Fruit fly (Drosophila melanogaster) whole organism, embryonic: ENCODE results near the gene Ubqn.

Source experiments
- BEAF-32 ChIP-seq: fragments of 200-800 bp; sonication (Bioruptor generic); optimal IDR thresholded peaks from 3 replicates; lab custom pipeline; 2017; ENCODE audit warnings: missing biosample characterization, missing genetic modification characterization, mild to moderate bottlenecking, moderate library complexity, missing genetic modification reagents
- CG10209 ChIP-seq: fragments of 200-800 bp; sonication (Bioruptor generic); optimal IDR thresholded peaks from 3 replicates; lab custom pipeline; 2017; ENCODE audit warnings: missing biosample characterization, mild to moderate bottlenecking, missing genetic modification characterization, missing genetic modification reagents
- CG10654 ChIP-seq: fragments of 200-800 bp; sonication (Bioruptor generic); optimal IDR thresholded peaks from 2 replicates; lab custom pipeline; 2016; ENCODE audit warnings: missing biosample characterization, missing genetic modification characterization
- CG11398 ChIP-seq: fragments of 200-800 bp; sonication (Bioruptor generic); optimal IDR thresholded peaks from 2 replicates; lab custom pipeline; 2016; ENCODE audit warnings: missing biosample characterization, missing genetic modification characterization
- CG12391 ChIP-seq: fragments of 200-800 bp; sonication (Bioruptor generic); optimal IDR thresholded peaks from 3 replicates; lab custom pipeline; 2018; ENCODE audit warnings: missing biosample characterization, mild to moderate bottlenecking, missing genetic modification characterization, moderate library complexity
- CG14441 ChIP-seq: fragments of 200-800 bp; sonication (Bioruptor generic); IDR thresholded peaks from 2 replicates; pipeline ENCODE4 v1.3.6; 2022; ENCODE audit warnings: missing biosample characterization, missing genetic modification characterization
- CG15479 ChIP-seq: fragments of 200-800 bp; sonication (Bioruptor generic); optimal IDR thresholded peaks from 3 replicates; lab custom pipeline; 2019; ENCODE audit warnings: missing biosample characterization, mild to moderate bottlenecking, missing genetic modification characterization, moderate library complexity
- CG17385 ChIP-seq: fragments of 200-800 bp; sonication (Bioruptor generic); optimal IDR thresholded peaks from 3 replicates; lab custom pipeline; 2018; ENCODE audit warnings: missing biosample characterization, mild to moderate bottlenecking, missing genetic modification characterization
- CG18262 ChIP-seq: fragments of 200-800 bp; optimal IDR thresholded peaks from 3 replicates; lab custom pipeline; 2019; ENCODE audit warnings: missing biosample characterization, mild to moderate bottlenecking, missing genetic modification characterization, moderate library complexity
- CG31224 ChIP-seq: fragments of 200-800 bp; sonication (Bioruptor generic); IDR thresholded peaks from 2 replicates; pipeline ENCODE4 v1.3.6; 2022; ENCODE audit warnings: missing biosample characterization, missing genetic modification characterization
- CG3726 ChIP-seq: fragments of 200-800 bp; sonication (Bioruptor generic); IDR thresholded peaks from 3 replicates; pipeline ENCODE4, ENCODE4 v1.3.6; 2022; ENCODE audit warnings: missing biosample characterization, missing genetic modification characterization
- CG4328 ChIP-seq: fragments of 200-800 bp; sonication (Bioruptor generic); optimal IDR thresholded peaks from 3 replicates; lab custom pipeline; 2017; ENCODE audit warnings: missing biosample characterization, missing genetic modification reagents, missing genetic modification characterization
- CG4707 ChIP-seq: fragments of 200-800 bp; sonication (Bioruptor generic); optimal IDR thresholded peaks from 2 replicates; lab custom pipeline; 2018; ENCODE audit warnings: missing biosample characterization, mild to moderate bottlenecking, missing genetic modification characterization, moderate library complexity
- CG6689 ChIP-seq: fragments of 200-800 bp; sonication (Bioruptor generic); IDR thresholded peaks from 2 replicates; pipeline ENCODE4 v1.3.6; 2022; ENCODE audit warnings: missing biosample characterization, missing genetic modification characterization
- CG7556 ChIP-seq: fragments of 200-800 bp; sonication (Bioruptor generic); optimal IDR thresholded peaks from 2 replicates; lab custom pipeline; 2017; ENCODE audit warnings: missing biosample characterization, mild to moderate bottlenecking, missing genetic modification characterization
- CG7987 ChIP-seq: fragments of 200-800 bp; sonication (Bioruptor generic); optimal IDR thresholded peaks from 2 replicates; lab custom pipeline; 2018; ENCODE audit warnings: missing biosample characterization, mild to moderate bottlenecking, missing genetic modification characterization, moderate library complexity
- CG8359 ChIP-seq: fragments of 200-800 bp; sonication (Bioruptor generic); optimal IDR thresholded peaks from 2 replicates; lab custom pipeline; 2017; ENCODE audit warnings: missing biosample characterization, mild to moderate bottlenecking, missing genetic modification characterization, borderline replicate concordance
- CG8924 ChIP-seq: fragments of 200-800 bp; optimal IDR thresholded peaks from 3 replicates; lab custom pipeline; 2019; ENCODE audit warnings: missing biosample characterization, mild to moderate bottlenecking, missing genetic modification characterization, moderate library complexity
- CG9215 ChIP-seq: fragments of 200-800 bp; sonication (Bioruptor generic); IDR thresholded peaks from 2 replicates; pipeline ENCODE4 v1.3.6; 2022; ENCODE audit warnings: missing biosample characterization, missing genetic modification characterization
- CG9797 ChIP-seq: fragments of 200-800 bp; sonication (Bioruptor generic); optimal IDR thresholded peaks from 3 replicates; lab custom pipeline; 2018; ENCODE audit warnings: missing biosample characterization, mild to moderate bottlenecking, missing genetic modification characterization
- Fer2 ChIP-seq: fragments of 200-800 bp; sonication (Bioruptor generic); optimal IDR thresholded peaks from 2 replicates; lab custom pipeline; 2018; ENCODE audit warnings: missing biosample characterization, mild to moderate bottlenecking, missing genetic modification characterization, moderate library complexity
- GATAe ChIP-seq: fragments of 200-800 bp; sonication (Bioruptor generic); conservative IDR thresholded peaks from 2 replicates; pipeline ENCODE4 v1.3.6; 2022; ENCODE audit warnings: missing biosample characterization, missing genetic modification characterization
- H2.0 ChIP-seq: fragments of 200-800 bp; sonication (Bioruptor generic); IDR thresholded peaks from 2 replicates; pipeline ENCODE4 v1.3.6; 2022; ENCODE audit warnings: missing biosample characterization, missing genetic modification characterization
- Hr51 ChIP-seq, 2 experiments: fragments of 200-800 bp; sonication (Bioruptor generic); optimal IDR thresholded peaks; 2 replicates in 1 of 2; 3 replicates in 1 of 2; lab custom pipeline; 2016 to 2018; ENCODE audit warnings: missing biosample characterization in 2 of 2, missing genetic modification characterization in 2 of 2, mild to moderate bottlenecking in 1 of 2, moderate library complexity in 1 of 2
- Mrtf ChIP-seq: fragments of 200-800 bp; sonication (Bioruptor generic); IDR thresholded peaks from 3 replicates; pipeline ENCODE4 v1.3.6; 2022; ENCODE audit warnings: missing biosample characterization, missing genetic modification characterization
- Oaz ChIP-seq: fragments of 200-800 bp; sonication (Bioruptor generic); IDR thresholded peaks from 2 replicates; pipeline ENCODE4 v1.3.6; 2022; ENCODE audit warnings: missing biosample characterization, missing genetic modification characterization
- Trl ChIP-seq, 3 experiments: fragments of >200 bp in 2 of 3; fragments of 200-800 bp in 1 of 3; sonication (Bioruptor generic) in 1 of 3; optimal IDR thresholded peaks; 2 replicates in 1 of 3; 3 replicates in 2 of 3; lab custom pipeline; 2016 to 2017; ENCODE audit warnings: missing biosample characterization in 1 of 3, missing genetic modification characterization in 1 of 3
- Usf ChIP-seq: fragments of 200-800 bp; sonication (Bioruptor generic); optimal IDR thresholded peaks from 2 replicates; lab custom pipeline; 2017; ENCODE audit warnings: missing genotype, missing biosample characterization, missing genetic modification characterization
- amos ChIP-seq: fragments of 200-800 bp; sonication (Bioruptor generic); IDR thresholded peaks from 2 replicates; pipeline ENCODE4 v1.3.6; 2022; ENCODE audit warnings: missing biosample characterization, missing genetic modification characterization; ENCODE audit not compliant: partially characterized antibody
- chif ChIP-seq, 2 experiments: fragments of 200-800 bp; sonication (Bioruptor generic); optimal IDR thresholded peaks; 3 replicates each; lab custom pipeline; 2016; ENCODE audit warnings: missing biosample characterization in 2 of 2, missing genetic modification characterization in 2 of 2
- chinmo ChIP-seq: fragments of 200-800 bp; sonication (Bioruptor generic); IDR thresholded peaks from 4 replicates; pipeline ENCODE4 v1.3.6; 2022; ENCODE audit warnings: missing biosample characterization, missing genetic modification characterization; ENCODE audit not compliant: partially characterized antibody
- ci ChIP-seq: fragments of 200-800 bp; sonication (Bioruptor generic); IDR thresholded peaks from 3 replicates; pipeline ENCODE4 v1.3.6; 2022; ENCODE audit warnings: missing biosample characterization, missing genetic modification characterization
- dmrt99B ChIP-seq: fragments of 200-800 bp; sonication (Bioruptor generic); optimal IDR thresholded peaks from 2 replicates; lab custom pipeline; 2018; ENCODE audit warnings: missing biosample characterization, mild to moderate bottlenecking, missing genetic modification characterization, moderate library complexity
- gcm2 ChIP-seq: fragments of 200-800 bp; sonication (Bioruptor generic); optimal IDR thresholded peaks from 2 replicates; lab custom pipeline; 2016; ENCODE audit warnings: missing biosample characterization, missing genetic modification characterization
- hkb ChIP-seq, 2 experiments: fragments of 200-800 bp in 1 of 2; fragments of >200 bp in 1 of 2; sonication (Bioruptor generic) in 1 of 2; IDR thresholded peaks in 1 of 2; optimal IDR thresholded peaks in 1 of 2; 2 replicates each; pipeline versions ENCODE4 v1.3.6 to Lab custom; 2017 to 2022; ENCODE audit warnings: missing biosample characterization in 1 of 2, missing genetic modification characterization in 1 of 2
- kah ChIP-seq: fragments of 200-800 bp; sonication (Bioruptor generic); optimal IDR thresholded peaks from 2 replicates; lab custom pipeline; 2018; ENCODE audit warnings: missing biosample characterization, mild to moderate bottlenecking, missing genetic modification characterization
- klu ChIP-seq: fragments of 200-800 bp; sonication (Bioruptor generic); IDR thresholded peaks from 2 replicates; pipeline ENCODE4 v1.3.6; 2022; ENCODE audit warnings: missing biosample characterization, missing genetic modification characterization
- lilli ChIP-seq: fragments of 200-800 bp; sonication (Bioruptor generic); optimal IDR thresholded peaks from 3 replicates; lab custom pipeline; 2016; ENCODE audit warnings: missing biosample characterization, missing genetic modification characterization
- mam ChIP-seq: fragments of 200-800 bp; sonication (Bioruptor generic); optimal IDR thresholded peaks from 3 replicates; lab custom pipeline; 2016; ENCODE audit warnings: missing biosample characterization, missing genetic modification characterization
- onecut ChIP-seq: fragments of 200-800 bp; sonication (Bioruptor generic); IDR thresholded peaks from 2 replicates; pipeline ENCODE4 v1.3.6; 2022; ENCODE audit warnings: missing biosample characterization, missing genetic modification characterization
- pb ChIP-seq: fragments of 200-800 bp; sonication (Bioruptor generic); optimal IDR thresholded peaks from 3 replicates; lab custom pipeline; 2016; ENCODE audit warnings: missing biosample characterization, missing genetic modification characterization
- phol ChIP-seq: fragments of 200-800 bp; sonication (Bioruptor generic); optimal IDR thresholded peaks from 3 replicates; lab custom pipeline; 2018; ENCODE audit warnings: missing biosample characterization, mild to moderate bottlenecking, missing genetic modification characterization, moderate library complexity
- pzg ChIP-seq: fragments of 200-800 bp; sonication (Bioruptor generic); optimal IDR thresholded peaks from 3 replicates; lab custom pipeline; 2018; ENCODE audit warnings: missing biosample characterization, mild to moderate bottlenecking, missing genetic modification characterization, moderate library complexity
- sima ChIP-seq: fragments of 200-800 bp; sonication (Bioruptor generic); optimal IDR thresholded peaks from 2 replicates; lab custom pipeline; 2016; ENCODE audit warnings: missing biosample characterization, missing genetic modification characterization
- slou ChIP-seq: fragments of 200-800 bp; sonication (Bioruptor generic); optimal IDR thresholded peaks from 3 replicates; lab custom pipeline; 2016; ENCODE audit warnings: missing biosample characterization, missing genetic modification characterization
- ssp ChIP-seq: fragments of 200-800 bp; sonication (Bioruptor generic); IDR thresholded peaks from 2 replicates; pipeline ENCODE4 v1.3.6; 2022; ENCODE audit warnings: missing biosample characterization, missing genetic modification characterization
- tap ChIP-seq: fragments of 200-800 bp; optimal IDR thresholded peaks from 3 replicates; lab custom pipeline; 2019; ENCODE audit warnings: missing biosample characterization, mild to moderate bottlenecking, missing genetic modification characterization, moderate library complexity
- twi ChIP-seq: fragments of 200-800 bp; optimal IDR thresholded peaks from 2 replicates; lab custom pipeline; 2019; ENCODE audit warnings: missing biosample characterization, mild to moderate bottlenecking, missing genetic modification characterization, moderate library complexity
- vfl ChIP-seq: fragments of 200-800 bp; sonication (Bioruptor generic); optimal IDR thresholded peaks from 2 replicates; lab custom pipeline; 2016; ENCODE audit warnings: missing biosample characterization, missing genetic modification characterization
- vnd ChIP-seq: fragments of 200-800 bp; sonication (Bioruptor generic); IDR thresholded peaks from 3 replicates; pipeline ENCODE4 v1.3.6; 2022; ENCODE audit warnings: missing biosample characterization, missing genetic modification characterization; ENCODE audit not compliant: partially characterized antibody

Ubqn gene

dm6 chrX:19665684-19666141, 17.9 kb upstream of the Ubqn start (continued):
- TF ChIP-seq CG18262, result no peak
- no peak for TF ChIP-seq pb (GFP tag; lab: Kevin White, UChicago)
- no peak for TF ChIP-seq CG11398 (GFP tag; lab: Kevin White, UChicago)
- no peak for TF ChIP-seq CG10209 (GFP tag; lab: Kevin White, UChicago)
- no peak for TF ChIP-seq CG10654 (GFP tag; lab: Kevin White, UChicago)
- TF ChIP-seq CG9797 (GFP tag; lab: Kevin White, UChicago), result no peak
- TF ChIP-seq Fer2 (tag; lab: Kevin White, UChicago), result no peak
- TF ChIP-seq dmrt99B (tag; lab: Kevin White, UChicago), result peak; percentile 9
- TF ChIP-seq gcm2, result no peak
- no peak for TF ChIP-seq CG15479
- no peak for TF ChIP-seq Hr51 (GFP tag; optimal IDR thresholded peaks at IDR 0.05; lab: Kevin White, UChicago)
- TF ChIP-seq CG17385, result no peak
- peak; percentile 54 for TF ChIP-seq mam
- peak; percentile 63 for TF ChIP-seq CG14441
- TF ChIP-seq CG8359 (GFP tag; lab: Kevin White, UChicago), result no peak
- TF ChIP-seq phol, result peak; percentile 1
- no peak for TF ChIP-seq hkb (optimal IDR thresholded peaks at IDR 0.05; lab: Kevin White, UChicago)
- TF ChIP-seq hkb (GFP tag; IDR thresholded peaks at IDR 0.05; lab: Robert Waterston, UW), result peak; percentile 31; the same call in 1 of the 2 replicates
- 0 out of 3 replicates have a peak, but pooled peaks have one; percentile 39 for TF ChIP-seq CG3726 (GFP tag; lab: Robert Waterston, UW)
- peak; percentile 40; the same call in 1 of the 3 replicates for TF ChIP-seq vnd (GFP tag; lab: Robert Waterston, UW)
- peak; percentile 31 for TF ChIP-seq onecut (GFP tag; lab: Robert Waterston, UW)
- TF ChIP-seq vfl (GFP tag; lab: Kevin White, UChicago), result no peak
- TF ChIP-seq CG9215 (GFP tag; lab: Robert Waterston, UW), result peak; percentile 62
- TF ChIP-seq amos (GFP tag; lab: Robert Waterston, UW), result peak; percentile 70
- TF ChIP-seq lilli, result peak; percentile 54
- TF ChIP-seq chif (GFP tag; optimal IDR thresholded peaks at IDR 0.05; lab: Kevin White, UChicago), result peak in 1 of 2 experiments; percentile 8
- TF ChIP-seq pzg (GFP tag; lab: Kevin White, UChicago), result no peak
- TF ChIP-seq CG4707 (GFP tag; lab: Kevin White, UChicago), result no peak
- peak; percentile 53 for TF ChIP-seq CG6689 (GFP tag; lab: Robert Waterston, UW)
- TF ChIP-seq slou, result no peak
- TF ChIP-seq BEAF-32 (GFP tag; lab: Kevin White, UChicago), result no peak
- no peak for TF ChIP-seq Oaz (GFP tag; lab: Robert Waterston, UW)

DNA sequence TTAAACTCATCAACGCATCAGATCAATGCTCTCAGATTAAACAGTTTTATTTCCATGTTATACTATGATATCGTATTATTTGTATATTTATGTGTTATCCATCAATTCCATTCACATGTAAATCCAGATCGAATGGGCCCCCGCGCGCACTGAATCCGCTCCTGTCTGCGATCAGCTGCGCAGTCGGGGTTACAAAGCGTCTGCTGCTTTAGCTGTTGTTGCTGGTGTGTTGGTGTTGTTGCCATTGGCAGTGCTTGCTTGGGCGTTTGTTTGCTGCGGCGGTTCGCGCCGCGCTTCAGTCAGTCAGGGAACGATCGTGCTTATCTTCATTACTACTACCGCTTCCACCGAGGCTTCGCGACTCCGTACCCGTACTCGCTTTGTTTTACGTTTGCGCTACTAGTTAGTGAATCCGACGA, 16.6 kb upstream of the Ubqn start, which contains the start of gene Zw:
TSS of gene Zw (plus strand) at position 262 of the 419 bp plus-strand sequence.
- TF ChIP-seq kah (GFP tag; lab: Kevin White, UChicago) (no peak), sima (GFP tag; lab: Kevin White, UChicago) (no peak), Usf (peak; percentile 35), CG8924 (peak; percentile 1), Mrtf (GFP tag; lab: Robert Waterston, UW) (peak; percentile 64; the same call in 2 of the 3 replicates), CG7556 (GFP tag; lab: Kevin White, UChicago) (no peak), ssp (no peak), CG31224 (GFP tag; lab: Robert Waterston, UW) (0 out of 2 replicates have a peak, but pooled peaks have one; percentile 38), GATAe (GFP tag; lab: Robert Waterston, UW) (peak; percentile 13; the same call in 1 of the 2 replicates), tap (tag; lab: Kevin White, UChicago) (no peak), chinmo (GFP tag; lab: Robert Waterston, UW) (peak; percentile 95), CG12391 (tag; lab: Kevin White, UChicago) (peak; percentile 21), ci (GFP tag; lab: Robert Waterston, UW) (peak; percentile 78), twi (tag; lab: Kevin White, UChicago) (peak; percentile 36), Trl (optimal IDR thresholded peaks at IDR 0.05; lab: Kevin White, UChicago) (no peak), Trl (GFP tag; optimal IDR thresholded peaks at IDR 0.05; lab: Kevin White, UChicago) (peak; percentile 47), H2.0 (GFP tag; lab: Robert Waterston, UW) (peak; percentile 51; the same call in 1 of the 2 replicates), CG4328 (GFP tag; lab: Kevin White, UChicago) (no peak), CG7987 (GFP tag; lab: Kevin White, UChicago) (no peak), klu (GFP tag; lab: Robert Waterston, UW) (peak; percentile 35; the same call in 1 of the 2 replicates)
